Worm (Caenorhabditis elegans): ENCODE results near the gene C45G7.13.

DNA sequence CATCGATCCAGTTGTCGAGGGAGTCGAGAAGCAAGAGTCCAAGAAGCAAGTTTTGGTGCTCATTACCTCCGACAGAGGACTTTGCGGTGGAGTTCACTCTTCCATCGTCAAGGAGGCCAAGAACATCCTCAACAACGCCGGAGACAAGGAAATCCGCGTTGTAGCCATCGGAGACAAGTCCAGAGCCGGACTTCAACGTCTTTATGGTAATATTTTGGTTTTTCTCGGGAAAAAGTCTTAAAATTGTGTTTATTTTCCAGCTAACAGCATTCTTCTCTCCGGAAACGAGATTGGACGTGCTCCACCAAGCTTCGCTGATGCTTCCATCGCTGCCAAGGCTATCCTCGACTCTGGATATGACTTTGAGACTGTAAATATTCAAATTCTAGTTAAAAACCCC, 45.0 kb upstream of the C45G7.13 start:
- no peak for TF ChIP-seq nhr-12 (tag; optimal IDR thresholded peaks at IDR 0.05)
- no peak for TF ChIP-seq blmp-1 (tag; optimal IDR thresholded peaks at IDR 0.05)
- no peak for TF ChIP-seq ceh-88 (GFP tag; IDR thresholded peaks at IDR 0.05)
- TF ChIP-seq sptf-1 (tag; optimal IDR thresholded peaks at IDR 0.05), result no peak
- TF ChIP-seq elt-2 (tag; optimal IDR thresholded peaks at IDR 0.05), result no peak
